Worm (Caenorhabditis elegans) whole organism, early embryonic: ENCODE results near the gene T24C4.10.

Experiments used
- aly-1 ChIP-seq: sonication (generic microtip); optimal IDR thresholded peaks from 2 replicates; lab custom pipeline; 2016; ENCODE audit warnings: missing genetic modification characterization, missing compliant biosample characterization
- ama-1 ChIP-seq: fragments of 150-350 bp; optimal IDR thresholded peaks from 2 replicates; lab custom pipeline; 2014
- ceh-36 ChIP-seq: sonication (generic microtip); optimal IDR thresholded peaks from 2 replicates; lab custom pipeline; 2016; ENCODE audit warnings: missing genetic modification characterization, inconsistent platforms, missing compliant biosample characterization
- hmbx-1 ChIP-seq: sonication (generic microtip); optimal IDR thresholded peaks from 2 replicates; lab custom pipeline; 2016; ENCODE audit warnings: mild to moderate bottlenecking, missing genetic modification characterization, missing compliant biosample characterization
- pes-1 ChIP-seq: fragments of 200-800 bp; sonication (Bioruptor generic); IDR thresholded peaks from 2 replicates; pipeline ENCODE4 v1.3.6; 2022; ENCODE audit warnings: missing genetic modification reagents, missing genetic modification characterization, missing compliant biosample characterization
- scrt-1 ChIP-seq: fragments of 200-800 bp; sonication (Bioruptor generic); IDR thresholded peaks from 2 replicates; pipeline ENCODE4 v1.3.6; 2022; ENCODE audit warnings: missing genetic modification characterization, missing compliant biosample characterization
- tbx-11 ChIP-seq: fragments of 200-800 bp; sonication (Bioruptor generic); IDR thresholded peaks from 2 replicates; pipeline ENCODE4 v1.3.6; 2022; ENCODE audit warnings: missing genetic modification characterization, missing compliant biosample characterization
- tbx-37 ChIP-seq: fragments of 200-800 bp; sonication (Bioruptor generic); conservative IDR thresholded peaks from 2 replicates; pipeline ENCODE4 v1.3.6; 2022; ENCODE audit warnings: missing genetic modification reagents, missing genetic modification characterization, missing compliant biosample characterization

DNA sequence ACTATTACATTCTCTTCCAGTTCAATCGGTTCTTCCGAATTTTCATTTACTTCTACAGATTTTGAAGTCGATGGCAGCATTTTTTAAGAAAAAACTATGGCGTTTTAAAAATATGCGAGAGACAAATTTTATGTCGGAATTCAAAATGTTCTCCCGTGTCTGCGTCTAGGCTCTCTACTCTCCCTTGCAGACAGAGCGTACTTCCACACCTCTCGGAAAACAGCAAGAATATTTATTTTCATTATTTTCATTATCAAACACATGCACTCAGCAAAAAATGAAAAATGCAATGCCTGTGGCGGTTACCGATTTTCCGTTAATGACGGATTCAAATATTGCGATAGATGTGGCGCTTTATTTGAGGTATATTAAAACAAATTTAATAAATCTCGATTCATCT lies 4.5 kb upstream of the T24C4.10 start, which contains the start of the genes ztf-18 and F23H11.2:
- TF ChIP-seq hmbx-1 (tag; lab: Kevin White, UChicago) (no peak), ceh-36 (tag; lab: Kevin White, UChicago) (no peak), ama-1 (lab: Kevin White, UChicago) (no peak), scrt-1 (no peak), tbx-11 (GFP tag; lab: Robert Waterston, UW) (no peak), aly-1 (tag; lab: Kevin White, UChicago) (no peak), tbx-37 (GFP tag; lab: Robert Waterston, UW) (no peak), pes-1 (GFP tag; lab: Robert Waterston, UW) (no peak)
